Fruit fly (Drosophila melanogaster) S2 (cell line): Measurements from ENCODE around the gene CG7044.

Experiments
- CG8478 ChIP-seq: fragments of >200 bp; optimal IDR thresholded peaks from 2 replicates; lab custom pipeline; 2018
- CTCF ChIP-seq, 2 experiments: fragments of >200 bp; optimal IDR thresholded peaks; 2 replicates each; lab custom pipeline; 2018

- TF ChIP-seq CG8478 (lab: Kevin White, UChicago) (no peak), CTCF (optimal IDR thresholded peaks at IDR 0.05; lab: Kevin White, UChicago) (no peak)
Observed at dm6 chr3R:21057519-21057918, 44.0 kb downstream of the CG7044 start.
